Worm (Caenorhabditis elegans) whole organism, L2 larva: ENCODE measurements around the gene daf-19.

Experiments
- C34F6.9 ChIP-seq: fragments of 150-350 bp; optimal IDR thresholded peaks from 2 replicates; lab custom pipeline; 2014; ENCODE audit warnings: missing biosample characterization, missing genetic modification characterization
- F13H6.1 ChIP-seq: sonication (generic microtip); optimal IDR thresholded peaks from 2 replicates; lab custom pipeline; 2016; ENCODE audit warnings: missing genetic modification characterization, missing compliant biosample characterization
- ama-1 ChIP-seq: fragments of 150-350 bp; optimal IDR thresholded peaks from 2 replicates; lab custom pipeline; 2018; ENCODE audit warnings: inconsistent platforms
- blmp-1 ChIP-seq: sonication (generic microtip); optimal IDR thresholded peaks from 2 replicates; lab custom pipeline; 2017; ENCODE audit warnings: missing genetic modification characterization, mild to moderate bottlenecking, missing compliant biosample characterization, antibody characterized with exemption, moderate library complexity; ENCODE audit not compliant: insufficient read depth
- ceh-16 ChIP-seq: fragments of 150-350 bp; optimal IDR thresholded peaks from 2 replicates; lab custom pipeline; 2014; ENCODE audit warnings: missing biosample characterization, missing genetic modification characterization
- crh-2 ChIP-seq: sonication (generic microtip); optimal IDR thresholded peaks from 2 replicates; lab custom pipeline; 2017; ENCODE audit warnings: missing biosample characterization, missing genetic modification characterization
- dmd-4 ChIP-seq: sonication (generic microtip); optimal IDR thresholded peaks from 2 replicates; lab custom pipeline; 2017; ENCODE audit warnings: missing biosample characterization, missing genetic modification characterization
- egl-27 ChIP-seq: sonication (generic microtip); optimal IDR thresholded peaks from 3 replicates; lab custom pipeline; 2017; ENCODE audit warnings: missing biosample characterization, missing genetic modification reagents, missing genetic modification characterization
- elt-1 ChIP-seq: fragments of 150-350 bp; optimal IDR thresholded peaks from 2 replicates; lab custom pipeline; 2014; ENCODE audit warnings: missing biosample characterization, missing genetic modification characterization
- elt-3 ChIP-seq: sonication (generic microtip); optimal IDR thresholded peaks from 2 replicates; lab custom pipeline; 2017; ENCODE audit warnings: missing biosample characterization, missing genetic modification characterization
- fos-1 ChIP-seq: fragments of 150-350 bp; optimal IDR thresholded peaks from 2 replicates; lab custom pipeline; 2014; ENCODE audit warnings: missing biosample characterization, missing genetic modification characterization
- gmeb-1 ChIP-seq: fragments of 150-350 bp; optimal IDR thresholded peaks from 2 replicates; lab custom pipeline; 2014; ENCODE audit warnings: missing biosample characterization, missing genetic modification characterization
- lin-11 ChIP-seq: fragments of 150-350 bp; sonication (generic microtip); optimal IDR thresholded peaks from 2 replicates; lab custom pipeline; 2014; ENCODE audit warnings: missing biosample characterization, missing genetic modification characterization, inconsistent platforms, mixed read lengths
- lin-39 ChIP-seq: fragments of 150-350 bp; optimal IDR thresholded peaks from 2 replicates; lab custom pipeline; 2014; ENCODE audit warnings: missing biosample characterization, missing genetic modification reagents, missing genetic modification characterization
- lsy-2 ChIP-seq, 2 experiments: fragments of 150-350 bp in 1 of 2; sonication (generic microtip) in 1 of 2; optimal IDR thresholded peaks; 2 replicates each; lab custom pipeline; 2014 to 2017; ENCODE audit warnings: missing biosample characterization in 2 of 2, missing genetic modification characterization in 2 of 2
- mab-5 ChIP-seq: fragments of 150-350 bp; optimal IDR thresholded peaks from 2 replicates; lab custom pipeline; 2014; ENCODE audit warnings: missing biosample characterization, missing genetic modification characterization
- mbf-1 ChIP-seq: sonication (generic microtip); optimal IDR thresholded peaks from 2 replicates; lab custom pipeline; 2017; ENCODE audit warnings: missing biosample characterization, missing genetic modification characterization
- mdl-1 ChIP-seq, 2 experiments: fragments of 150-350 bp in 1 of 2; sonication (generic microtip) in 1 of 2; optimal IDR thresholded peaks; 2 replicates each; lab custom pipeline; 2017; ENCODE audit warnings: missing biosample characterization in 2 of 2, missing genetic modification characterization in 2 of 2
- nhr-10 ChIP-seq: sonication (generic microtip); optimal IDR thresholded peaks from 2 replicates; lab custom pipeline; 2017; ENCODE audit warnings: missing biosample characterization, missing genetic modification characterization
- nhr-11 ChIP-seq: fragments of 150-350 bp; optimal IDR thresholded peaks from 2 replicates; lab custom pipeline; 2014; ENCODE audit warnings: missing biosample characterization, missing genetic modification characterization
- nhr-129 ChIP-seq: fragments of 150-350 bp; optimal IDR thresholded peaks from 2 replicates; lab custom pipeline; 2014; ENCODE audit warnings: missing biosample characterization, missing genetic modification characterization
- nhr-21 ChIP-seq: fragments of 150-350 bp; optimal IDR thresholded peaks from 2 replicates; lab custom pipeline; 2014; ENCODE audit warnings: missing biosample characterization, missing genetic modification characterization
- nhr-23 ChIP-seq: fragments of 150-350 bp; optimal IDR thresholded peaks from 2 replicates; lab custom pipeline; 2014; ENCODE audit warnings: missing biosample characterization, missing genetic modification reagents, missing genetic modification characterization
- nhr-237 ChIP-seq: fragments of 150-350 bp; optimal IDR thresholded peaks from 2 replicates; lab custom pipeline; 2014; ENCODE audit warnings: missing biosample characterization, missing genetic modification characterization
- nhr-25 ChIP-seq: fragments of 150-350 bp; sonication (generic microtip); optimal IDR thresholded peaks from 3 replicates; lab custom pipeline; 2014; ENCODE audit warnings: missing biosample characterization, missing genetic modification characterization
- sma-9 ChIP-seq, 2 experiments: fragments of 150-350 bp in 1 of 2; sonication (generic microtip) in 1 of 2; optimal IDR thresholded peaks; 2 replicates each; lab custom pipeline; 2014 to 2016; ENCODE audit warnings: missing genetic modification characterization in 2 of 2, mild to moderate bottlenecking in 1 of 2, missing biosample characterization in 1 of 2, missing compliant biosample characterization in 1 of 2, missing genetic modification reagents in 1 of 2, moderate library complexity in 1 of 2
- snpc-4 ChIP-seq: fragments of 150-350 bp; optimal IDR thresholded peaks from 2 replicates; lab custom pipeline; 2014; ENCODE audit warnings: missing biosample characterization, missing genetic modification characterization
- unc-55 ChIP-seq: fragments of 150-350 bp; sonication (generic microtip); optimal IDR thresholded peaks from 3 replicates; lab custom pipeline; 2014; ENCODE audit warnings: missing biosample characterization, missing genetic modification reagents, missing genetic modification characterization
- ztf-1 ChIP-seq: fragments of 200-800 bp; sonication (Bioruptor generic); conservative IDR thresholded peaks from 2 replicates; pipeline ENCODE4 v1.3.6; 2022; ENCODE audit warnings: missing genetic modification characterization, missing compliant biosample characterization
- ztf-11 ChIP-seq: sonication (generic microtip); optimal IDR thresholded peaks from 2 replicates; lab custom pipeline; 2017; ENCODE audit warnings: missing biosample characterization, missing genetic modification characterization
- ztf-4 ChIP-seq: fragments of 150-350 bp; optimal IDR thresholded peaks from 2 replicates; lab custom pipeline; 2014; ENCODE audit warnings: missing biosample characterization, missing genetic modification characterization

The daf-19 gene

DNA sequence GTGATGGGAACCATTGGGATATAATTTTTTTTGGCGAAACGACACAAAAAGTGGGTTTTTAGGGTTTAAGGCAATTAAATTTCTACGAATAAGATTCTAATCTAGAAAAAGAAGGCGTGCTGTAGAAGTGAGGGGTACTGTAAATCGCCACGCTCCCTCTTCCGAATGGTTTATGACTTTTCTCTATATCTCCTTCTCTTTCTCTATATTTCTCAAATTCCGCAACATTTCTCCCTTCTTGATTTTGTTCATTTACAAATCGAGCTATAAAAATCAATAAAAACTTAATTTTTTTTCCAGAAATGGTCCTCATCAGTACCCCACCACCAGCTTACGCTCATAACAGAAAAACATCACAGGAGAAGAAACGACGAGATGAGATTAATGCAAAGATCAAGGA, 49.0 kb upstream of the daf-19 start, which contains the start of gene ref-1:
Gene ref-1 (plus strand): TSS at position 301 of the 400 bp plus-strand sequence.
- TF ChIP-seq crh-2 (tag; lab: Kevin White, UChicago) (no peak), dmd-4 (tag; lab: Kevin White, UChicago) (no peak), mbf-1 (tag; lab: Kevin White, UChicago) (no peak), ama-1 (lab: Kevin White, UChicago) (no peak), gmeb-1 (tag; lab: Kevin White, UChicago) (no peak)

DNA sequence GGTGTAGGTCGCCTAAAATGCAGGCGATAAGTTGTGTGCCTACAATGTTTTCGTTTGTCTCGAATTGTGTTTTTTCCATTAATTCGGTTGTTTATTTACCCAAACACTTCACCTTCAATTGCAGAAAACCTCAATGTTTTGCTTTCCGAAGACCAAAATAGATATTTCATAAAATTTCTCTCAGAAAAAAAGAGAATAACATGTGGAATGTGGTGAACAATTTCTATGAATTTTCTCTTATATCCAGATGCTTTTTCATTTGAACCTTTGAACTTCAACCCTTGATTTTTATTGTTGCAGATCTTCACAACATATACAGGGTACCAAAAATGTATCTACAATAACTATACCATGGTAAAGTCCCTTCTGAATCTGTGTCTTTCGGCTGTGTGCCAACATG, 37.3 kb upstream of the daf-19 start, which contains the start of gene T01E8.1:
Gene T01E8.1 (plus strand): TSS at position 301 of the 400 bp plus-strand sequence.
- TF ChIP-seq ceh-16 (tag; lab: Kevin White, UChicago) (no peak), sma-9 (GFP tag; optimal IDR thresholded peaks at IDR 0.05; lab: Kevin White, UChicago) (no peak), sma-9 (tag; optimal IDR thresholded peaks at IDR 0.05; lab: Kevin White, UChicago) (no peak)

ce11 chrII:10204428-10205049, 35.4 kb upstream of the daf-19 start:
- TF ChIP-seq nhr-10 (tag; lab: Kevin White, UChicago) (no peak), F13H6.1 (peak; percentile 54), elt-1 (tag; lab: Kevin White, UChicago) (no peak), lsy-2 (tag; optimal IDR thresholded peaks at IDR 0.05; lab: Kevin White, UChicago) (peak in 1 of 2 experiments; percentile 11), mbf-1 (tag; lab: Kevin White, UChicago) (no peak), elt-3 (tag; lab: Kevin White, UChicago) (no peak), mdl-1 (tag; optimal IDR thresholded peaks at IDR 0.05; lab: Kevin White, UChicago) (no peak), dmd-4 (tag; lab: Kevin White, UChicago) (no peak), gmeb-1 (tag; lab: Kevin White, UChicago) (no peak), nhr-129 (tag; lab: Kevin White, UChicago) (peak; percentile 74), fos-1 (tag; lab: Kevin White, UChicago) (no peak)

DNA sequence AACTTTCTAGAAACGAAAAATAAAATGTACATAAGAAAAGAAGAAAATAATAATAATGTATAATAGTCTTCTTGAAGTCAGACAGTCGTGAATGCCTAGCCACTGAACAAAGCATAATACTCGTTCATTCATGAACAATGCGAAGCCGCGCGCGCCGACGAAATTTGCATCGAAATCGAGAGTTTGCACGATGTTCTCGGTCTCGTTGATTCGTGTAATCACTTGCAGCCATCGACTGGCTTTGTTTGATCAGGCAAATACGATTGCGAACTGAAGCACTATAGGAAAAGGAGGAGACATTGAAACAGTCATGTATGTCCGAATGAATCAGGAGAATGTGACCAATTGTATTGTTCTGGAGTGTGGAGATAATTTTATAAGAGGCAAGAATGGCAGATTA, 34.6 kb upstream of the daf-19 start:
- TF ChIP-seq nhr-237 (tag; lab: Kevin White, UChicago): no peak
- TF ChIP-seq blmp-1: peak; percentile 50
- no peak for TF ChIP-seq ceh-16 (tag; lab: Kevin White, UChicago)
- no peak for TF ChIP-seq dmd-4 (tag; lab: Kevin White, UChicago)
- TF ChIP-seq ztf-11: no peak
- no peak for TF ChIP-seq ztf-1

DNA sequence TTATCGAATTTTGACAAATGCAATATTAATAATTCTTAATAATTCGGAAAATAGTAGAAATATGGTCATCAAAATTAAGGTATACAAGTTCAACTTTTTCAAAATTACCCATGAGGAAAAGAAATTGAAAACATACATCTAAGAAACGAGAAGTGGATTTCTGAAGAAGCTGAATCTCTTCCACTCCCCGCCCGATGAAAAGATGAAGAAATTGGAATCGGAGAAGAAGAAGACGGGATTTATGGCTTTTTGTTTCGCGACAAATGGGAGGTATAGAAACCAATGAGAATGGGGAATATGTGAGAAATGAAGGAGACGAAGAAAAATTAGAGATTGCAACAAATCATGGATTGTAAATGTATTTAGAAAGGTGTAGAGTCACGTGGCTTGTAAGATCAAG, 33.9 kb upstream of the daf-19 start:
- no peak for TF ChIP-seq lin-39
- peak; percentile 5 for TF ChIP-seq mab-5

DNA sequence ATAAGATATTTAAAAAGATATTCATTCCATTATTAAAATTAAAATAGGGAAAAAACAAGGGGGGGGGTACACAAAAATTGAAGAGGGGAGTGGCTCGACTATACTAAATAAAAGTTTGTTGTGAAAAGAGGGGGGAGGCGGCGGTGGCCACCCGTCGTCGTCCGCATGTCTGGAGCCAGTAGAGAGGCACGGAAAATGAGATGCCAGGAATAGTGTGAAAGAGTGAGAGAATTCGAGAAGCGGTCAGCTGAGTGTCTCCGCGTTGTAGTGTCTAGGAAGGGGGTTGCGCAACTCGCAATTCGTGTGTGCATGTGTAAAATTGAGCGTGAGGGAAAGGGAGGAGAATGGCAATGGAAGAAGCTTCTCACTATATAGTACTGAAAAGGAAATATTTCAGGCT, 33.1 kb upstream of the daf-19 start:
- TF ChIP-seq egl-27 (tag; lab: Kevin White, UChicago) (no peak), nhr-21 (no peak), C34F6.9 (peak; percentile 36), ceh-16 (tag; lab: Kevin White, UChicago) (no peak), lin-11 (tag; lab: Kevin White, UChicago) (peak; percentile 15), nhr-11 (no peak), nhr-25 (tag; lab: Kevin White, UChicago) (no peak), ztf-11 (no peak), F13H6.1 (peak; percentile 10), snpc-4 (tag; lab: Kevin White, UChicago) (no peak), crh-2 (tag; lab: Kevin White, UChicago) (no peak), gmeb-1 (tag; lab: Kevin White, UChicago) (no peak), unc-55 (peak; percentile 68), nhr-23 (tag; lab: Kevin White, UChicago) (no peak), ztf-4 (tag; lab: Kevin White, UChicago) (no peak), lsy-2 (tag; optimal IDR thresholded peaks at IDR 0.05; lab: Kevin White, UChicago) (peak in 1 of 2 experiments; percentile 32), ztf-1 (no peak), nhr-10 (tag; lab: Kevin White, UChicago) (no peak), nhr-129 (tag; lab: Kevin White, UChicago) (peak; percentile 18)
